Worm (Caenorhabditis elegans): ENCODE results near the gene ztf-27.
A peak's percentile ranks its signal among the peaks of the same experiment; 100 is the strongest.

ztf-27 gene

ce11 chrII:10388041-10388706, 3.0 kb downstream of the ztf-27 start (continued):
- TF ChIP-seq attf-3 (GFP tag; conservative IDR thresholded peaks at IDR 0.05) (peak; percentile 56; the same call in 1 of the 2 replicates), chd-7 (tag; optimal IDR thresholded peaks at IDR 0.05) (peak; percentile 33), athp-1 (tag; optimal IDR thresholded peaks at IDR 0.05) (peak; percentile 67), ceh-79 (tag; optimal IDR thresholded peaks at IDR 0.05) (no peak), nhr-120 (GFP tag; IDR thresholded peaks at IDR 0.05) (no peak), nfyb-1 (GFP tag; IDR thresholded peaks at IDR 0.05) (0 out of 2 replicates have a peak, but pooled peaks have one; percentile 14), hlh-26 (GFP tag; conservative IDR thresholded peaks at IDR 0.05) (no peak), ztf-18 (tag; optimal IDR thresholded peaks at IDR 0.05) (peak; percentile 45), Y79H2A.3 (GFP tag; conservative IDR thresholded peaks at IDR 0.05) (no peak), hmg-1.2 (GFP tag; IDR thresholded peaks at IDR 0.05) (peak; percentile 43), lsl-1 (GFP tag; optimal IDR thresholded peaks at IDR 0.05) (peak; percentile 57), ztf-25 (GFP tag; IDR thresholded peaks at IDR 0.05) (no peak), let-607 (tag; optimal IDR thresholded peaks at IDR 0.05) (peak in 1 of 2 experiments; percentile 35), ceh-100 (GFP tag; IDR thresholded peaks at IDR 0.05) (peak; percentile 74), Y67H2A.10 (GFP tag; conservative IDR thresholded peaks at IDR 0.05) (no peak), pbrm-1 (GFP tag; IDR thresholded peaks at IDR 0.05) (peak; percentile 23; the same call in 1 of the 2 replicates), gei-17 (GFP tag; optimal IDR thresholded peaks at IDR 0.05) (no peak), ztf-28 (GFP tag; IDR thresholded peaks at IDR 0.05) (0 out of 2 replicates have a peak, but pooled peaks have one; percentile 59), hmg-20 (GFP tag; IDR thresholded peaks at IDR 0.05) (no peak)

DNA sequence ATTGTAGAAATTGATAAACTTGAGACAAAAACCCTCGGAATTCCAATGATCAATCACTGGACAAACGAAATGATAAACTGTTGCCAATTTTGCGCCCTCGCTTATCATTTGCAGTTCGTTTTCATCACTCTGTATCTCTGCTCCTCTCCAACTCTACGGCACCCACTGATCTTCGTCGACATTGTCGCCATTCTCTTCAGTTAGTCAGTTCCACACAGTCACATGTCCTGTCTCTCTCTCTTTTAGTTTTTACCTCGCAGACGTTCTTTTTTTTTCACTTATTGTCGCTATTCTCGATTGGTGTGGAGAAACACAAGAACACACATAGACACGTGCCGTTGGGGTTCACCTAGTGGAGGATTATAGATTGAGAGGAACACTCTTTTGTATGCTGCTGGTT, 3.9 kb downstream of the ztf-27 start:
- TF ChIP-seq egl-44 (GFP tag; IDR thresholded peaks at IDR 0.05) (peak; percentile 66; the same call in 1 of the 2 replicates), atf-7 (tag; optimal IDR thresholded peaks at IDR 0.05) (peak; percentile 50), ztf-22 (GFP tag; optimal IDR thresholded peaks at IDR 0.05) (peak; percentile 88), snpc-1.1 (tag; optimal IDR thresholded peaks at IDR 0.05; ENCODE audit: insufficient read depth) (no peak), lsy-27 (tag; optimal IDR thresholded peaks at IDR 0.05; ENCODE audit: borderline replicate concordance, insufficient read depth) (no peak), nfyb-1 (GFP tag; IDR thresholded peaks at IDR 0.05) (peak; percentile 75; the same call in 1 of the 2 replicates), K12H6.12 (tag; optimal IDR thresholded peaks at IDR 0.05) (peak; percentile 43), Y95B8A.8 (GFP tag; IDR thresholded peaks at IDR 0.05) (no peak), cebp-1 (GFP tag; IDR thresholded peaks at IDR 0.05) (peak; percentile 8; the same call in 1 of the 2 replicates), cebp-1 (tag; optimal IDR thresholded peaks at IDR 0.05) (peak; percentile 73), chd-7 (tag; optimal IDR thresholded peaks at IDR 0.05) (peak; percentile 68), F33H1.4 (GFP tag; IDR thresholded peaks at IDR 0.05) (no peak), F37B4.10 (GFP tag; IDR thresholded peaks at IDR 0.05) (no peak), nhr-179 (tag; optimal IDR thresholded peaks at IDR 0.05) (no peak), mcd-1 (GFP tag; IDR thresholded peaks at IDR 0.05) (peak; percentile 34), rec-8 (tag; optimal IDR thresholded peaks at IDR 0.05) (no peak), unc-62 (GFP tag; optimal IDR thresholded peaks at IDR 0.05) (peak; percentile 25), cebp-2 (GFP tag; IDR thresholded peaks at IDR 0.05) (no peak), tlf-1 (GFP tag; optimal IDR thresholded peaks at IDR 0.05) (peak; percentile 8), ama-1 (optimal IDR thresholded peaks at IDR 0.05) (no peak), ama-1 (GFP tag; optimal IDR thresholded peaks at IDR 0.05) (no peak), lin-54 (GFP tag; optimal IDR thresholded peaks at IDR 0.05) (peak; percentile 42), rcor-1 (GFP tag; IDR thresholded peaks at IDR 0.05) (0 out of 2 replicates have a peak, but pooled peaks have one; percentile 6), nfya-2 (GFP tag; IDR thresholded peaks at IDR 0.05) (no peak), ets-4 (GFP tag; optimal IDR thresholded peaks at IDR 0.05) (peak; percentile 59), Y53F4B.3 (GFP tag; IDR thresholded peaks at IDR 0.05) (no peak), egrh-3 (GFP tag; IDR thresholded peaks at IDR 0.05) (no peak), let-526 (GFP tag; IDR thresholded peaks at IDR 0.05) (peak; percentile 62; the same call in 1 of the 2 replicates), ceh-40 (GFP tag; IDR thresholded peaks at IDR 0.05) (no peak), attf-3 (GFP tag; conservative IDR thresholded peaks at IDR 0.05) (no peak), T07F8.4 (tag; optimal IDR thresholded peaks at IDR 0.05) (no peak)
